Worm (Caenorhabditis elegans) whole organism, L2 larva: ENCODE results near the gene F28G4.4.

ENCODE experiments used
- elt-1 ChIP-seq: fragments of 150-350 bp; optimal IDR thresholded peaks from 2 replicates; lab custom pipeline; 2014; ENCODE audit warnings: missing biosample characterization, missing genetic modification characterization
- lin-11 ChIP-seq: fragments of 150-350 bp; sonication (generic microtip); optimal IDR thresholded peaks from 2 replicates; lab custom pipeline; 2014; ENCODE audit warnings: missing biosample characterization, missing genetic modification characterization, inconsistent platforms, mixed read lengths
- lsy-2 ChIP-seq, 2 experiments: fragments of 150-350 bp in 1 of 2; sonication (generic microtip) in 1 of 2; optimal IDR thresholded peaks; 2 replicates each; lab custom pipeline; 2014 to 2017; ENCODE audit warnings: missing biosample characterization in 2 of 2, missing genetic modification characterization in 2 of 2
- nhr-11 ChIP-seq: fragments of 150-350 bp; optimal IDR thresholded peaks from 2 replicates; lab custom pipeline; 2014; ENCODE audit warnings: missing biosample characterization, missing genetic modification characterization
- snpc-4 ChIP-seq: fragments of 150-350 bp; optimal IDR thresholded peaks from 2 replicates; lab custom pipeline; 2014; ENCODE audit warnings: missing biosample characterization, missing genetic modification characterization
- unc-39 ChIP-seq: fragments of 150-350 bp; optimal IDR thresholded peaks from 2 replicates; lab custom pipeline; 2014; ENCODE audit warnings: missing biosample characterization, missing genetic modification characterization
- unc-62 ChIP-seq: fragments of 150-350 bp; optimal IDR thresholded peaks from 2 replicates; lab custom pipeline; 2014; ENCODE audit warnings: missing biosample characterization, missing genetic modification reagents, missing genetic modification characterization
- zag-1 ChIP-seq: fragments of 150-350 bp; optimal IDR thresholded peaks from 2 replicates; lab custom pipeline; 2014; ENCODE audit warnings: missing biosample characterization, missing genetic modification characterization
- ztf-11 ChIP-seq: sonication (generic microtip); optimal IDR thresholded peaks from 2 replicates; lab custom pipeline; 2017; ENCODE audit warnings: missing biosample characterization, missing genetic modification characterization

ce11 chrV:16328849-16329248, 43.2 kb upstream of the F28G4.4 start, which contains the start of gene F57G8.7:
- TF ChIP-seq lin-11 (tag; lab: Kevin White, UChicago) (no peak), zag-1 (tag; lab: Kevin White, UChicago) (no peak), unc-39 (tag; lab: Kevin White, UChicago) (no peak), snpc-4 (no peak), elt-1 (no peak), nhr-11 (tag; lab: Kevin White, UChicago) (no peak), lsy-2 (tag; optimal IDR thresholded peaks at IDR 0.05; lab: Kevin White, UChicago) (no peak), unc-62 (GFP tag; lab: Kevin White, UChicago) (no peak), ztf-11 (tag; lab: Kevin White, UChicago) (no peak)
